Fruit fly (Drosophila melanogaster): ENCODE measurements around the gene CG43740.

The CG43740 gene

DNA sequence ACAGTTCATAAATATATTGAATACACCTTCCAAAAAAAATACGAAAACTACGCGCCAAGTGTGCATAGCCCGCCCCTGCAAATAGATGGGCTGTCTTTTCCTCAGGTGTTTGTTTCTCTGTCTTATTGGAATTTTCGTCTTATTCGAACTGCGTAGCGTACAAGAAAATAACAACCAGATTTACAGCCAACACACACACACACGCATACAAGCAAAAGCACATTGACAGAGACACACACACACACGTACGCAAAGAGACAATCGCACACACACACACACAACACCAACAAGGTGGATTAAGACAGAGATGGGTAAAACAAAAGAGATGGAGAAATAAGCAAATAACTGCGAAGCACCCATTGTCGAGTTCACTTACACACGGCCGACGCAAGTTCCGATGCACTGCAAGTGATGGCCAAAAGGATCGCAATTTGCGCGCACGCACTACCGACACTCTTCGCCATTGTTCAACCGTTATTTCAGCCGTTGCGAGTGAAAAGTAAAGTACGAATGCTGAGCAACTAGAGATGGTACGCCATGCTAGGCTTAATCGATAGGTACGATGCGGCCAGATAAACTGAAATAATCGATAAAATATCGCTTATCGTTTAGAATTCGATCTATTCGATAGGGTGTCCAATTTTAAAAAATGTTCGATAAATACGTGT lies 32.4 kb downstream of the CG43740 start (continued):
- TF ChIP-seq CG10209 (GFP tag; optimal IDR thresholded peaks at IDR 0.05) (no peak), psq (GFP tag; optimal IDR thresholded peaks at IDR 0.05) (no peak), Blimp-1 (GFP tag; optimal IDR thresholded peaks at IDR 0.05) (no peak), CG17568 (GFP tag; optimal IDR thresholded peaks at IDR 0.05) (no peak), CG3407 (GFP tag; optimal IDR thresholded peaks at IDR 0.05) (no peak), CG16813 (GFP tag; IDR thresholded peaks at IDR 0.05; ENCODE audit: partially characterized antibody) (peak; percentile 94), GATAe (GFP tag; conservative IDR thresholded peaks at IDR 0.05) (no peak), rib (GFP tag; IDR thresholded peaks at IDR 0.05) (no peak), Oaz (GFP tag; IDR thresholded peaks at IDR 0.05) (no peak), tgo (GFP tag; IDR thresholded peaks at IDR 0.05) (no peak), sima (GFP tag; optimal IDR thresholded peaks at IDR 0.05) (no peak), zen2 (GFP tag; IDR thresholded peaks at IDR 0.05; ENCODE audit: partially characterized antibody) (peak; percentile 87), B-H1 (GFP tag; IDR thresholded peaks at IDR 0.05) (no peak), gsb-n (tag; optimal IDR thresholded peaks at IDR 0.05) (no peak), bigmax (GFP tag; optimal IDR thresholded peaks at IDR 0.05) (no peak), ac (GFP tag; optimal IDR thresholded peaks at IDR 0.05) (peak; percentile 6), sens (GFP tag) (peak; percentile 82), MBD-R2 (GFP tag; IDR thresholded peaks at IDR 0.05) (peak; percentile 36), Doc2 (GFP tag; IDR thresholded peaks at IDR 0.05) (no peak), slou (GFP tag; optimal IDR thresholded peaks at IDR 0.05) (no peak), CG11247 (GFP tag; IDR thresholded peaks at IDR 0.05) (no peak), CG12769 (tag; optimal IDR thresholded peaks at IDR 0.05) (peak; percentile 20), HmgD (GFP tag; optimal IDR thresholded peaks at IDR 0.05) (no peak), CG3726 (GFP tag; IDR thresholded peaks at IDR 0.05) (no peak), TFAM (GFP tag; optimal IDR thresholded peaks at IDR 0.05) (no peak), Lim3 (GFP tag; IDR thresholded peaks at IDR 0.05) (no peak), fd3F (GFP tag; optimal IDR thresholded peaks at IDR 0.05) (no peak), chn (GFP tag; optimal IDR thresholded peaks at IDR 0.05) (no peak), MTF-1 (GFP tag; optimal IDR thresholded peaks at IDR 0.05; ENCODE audit: borderline replicate concordance) (no peak), CG32772 (GFP tag; IDR thresholded peaks at IDR 0.05) (no peak), Med (GFP tag) (peak; percentile 71), hkb (optimal IDR thresholded peaks at IDR 0.05) (no peak), hkb (GFP tag; IDR thresholded peaks at IDR 0.05) (no peak), Poxn (GFP tag; IDR thresholded peaks at IDR 0.05) (no peak), CG4328 (GFP tag; optimal IDR thresholded peaks at IDR 0.05) (no peak), CG2712 (tag; optimal IDR thresholded peaks at IDR 0.05) (peak; percentile 32), Sry-β (GFP tag; optimal IDR thresholded peaks at IDR 0.05) (no peak), sc (optimal IDR thresholded peaks at IDR 0.05) (no peak), sc (GFP tag; optimal IDR thresholded peaks at IDR 0.05) (no peak), CG8944 (GFP tag; optimal IDR thresholded peaks at IDR 0.05) (no peak), CG10321 (GFP tag; IDR thresholded peaks at IDR 0.05) (no peak), Mad (GFP tag; optimal IDR thresholded peaks at IDR 0.05) (no peak), CG18011 (GFP tag; optimal IDR thresholded peaks at IDR 0.05) (no peak), CG15011 (GFP tag; optimal IDR thresholded peaks at IDR 0.05) (no peak), Fer3 (tag; optimal IDR thresholded peaks at IDR 0.05) (no peak), CG18599 (GFP tag; optimal IDR thresholded peaks at IDR 0.05) (no peak), Meics (GFP tag; optimal IDR thresholded peaks at IDR 0.05) (no peak), Asciz (GFP tag; optimal IDR thresholded peaks at IDR 0.05) (peak; percentile 16), Gsc (GFP tag; IDR thresholded peaks at IDR 0.05) (no peak), sqz (GFP tag; optimal IDR thresholded peaks at IDR 0.05) (peak; percentile 28), CG14710 (tag; optimal IDR thresholded peaks at IDR 0.05) (no peak)

Measured in whole organism, embryonic.